Fruit fly (Drosophila melanogaster) whole organism, adult: ENCODE measurements around the gene CG43137.

Experiments
- CG11617 ChIP-seq: fragments of 200-800 bp; sonication (Bioruptor generic); optimal IDR thresholded peaks from 2 replicates; lab custom pipeline; 2017; ENCODE audit warnings: mild to moderate bottlenecking, missing biosample characterization, missing genetic modification reagents, missing genetic modification characterization
- CG14711 ChIP-seq: fragments of 200-800 bp; sonication (Bioruptor generic); optimal IDR thresholded peaks from 2 replicates; lab custom pipeline; 2018; ENCODE audit warnings: missing biosample characterization, mild to moderate bottlenecking, missing genetic modification characterization, moderate library complexity
- CG1620 ChIP-seq: fragments of 200-800 bp; sonication (Bioruptor generic); optimal IDR thresholded peaks from 2 replicates; lab custom pipeline; 2016; ENCODE audit warnings: missing biosample characterization, missing genetic modification characterization
- CG33017 ChIP-seq: fragments of 200-800 bp; sonication (Bioruptor generic); optimal IDR thresholded peaks from 2 replicates; lab custom pipeline; 2018; ENCODE audit warnings: missing biosample characterization, mild to moderate bottlenecking, missing genetic modification characterization, moderate library complexity
- CG5204 ChIP-seq: fragments of 200-800 bp; sonication (Bioruptor generic); optimal IDR thresholded peaks from 2 replicates; lab custom pipeline; 2016; ENCODE audit warnings: missing biosample characterization, missing genetic modification characterization
- CG7045 ChIP-seq: fragments of 200-800 bp; sonication (Bioruptor generic); optimal IDR thresholded peaks from 2 replicates; lab custom pipeline; 2017; ENCODE audit warnings: missing biosample characterization, mild to moderate bottlenecking, missing genetic modification characterization
- CG7101 ChIP-seq: fragments of 200-800 bp; sonication (Bioruptor generic); optimal IDR thresholded peaks from 2 replicates; lab custom pipeline; 2018; ENCODE audit warnings: missing biosample characterization, mild to moderate bottlenecking, missing genetic modification characterization, moderate library complexity
- Clk ChIP-seq: fragments of 200-800 bp; sonication (Bioruptor generic); optimal IDR thresholded peaks from 2 replicates; lab custom pipeline; 2017; ENCODE audit warnings: missing biosample characterization, missing genetic modification characterization
- Crg-1 ChIP-seq: fragments of 200-800 bp; sonication (Bioruptor generic); optimal IDR thresholded peaks from 2 replicates; lab custom pipeline; 2016; ENCODE audit warnings: missing biosample characterization, missing genetic modification characterization
- Hr96 ChIP-seq: fragments of 200-800 bp; sonication (Bioruptor generic); optimal IDR thresholded peaks from 2 replicates; lab custom pipeline; 2016; ENCODE audit warnings: missing biosample characterization, missing genetic modification characterization
- Mnt ChIP-seq: fragments of 200-800 bp; sonication (Bioruptor generic); optimal IDR thresholded peaks from 2 replicates; lab custom pipeline; 2016; ENCODE audit warnings: missing biosample characterization, mild to moderate bottlenecking, missing genetic modification characterization
- bab1 ChIP-seq: fragments of 200-800 bp; sonication (Bioruptor generic); optimal IDR thresholded peaks from 3 replicates; lab custom pipeline; 2019; ENCODE audit warnings: missing biosample characterization, mild to moderate bottlenecking, missing genetic modification characterization, moderate library complexity
- cic ChIP-seq: fragments of 200-800 bp; sonication (Bioruptor generic); optimal IDR thresholded peaks from 2 replicates; lab custom pipeline; 2017; ENCODE audit warnings: missing biosample characterization, mild to moderate bottlenecking, missing genetic modification characterization, moderate library complexity
- cnc ChIP-seq, 2 experiments: fragments of >200 bp; optimal IDR thresholded peaks; 2 replicates each; lab custom pipeline; 2017
- kay ChIP-seq: fragments of 200-800 bp; sonication (Bioruptor generic); peaks from one replicate; lab custom pipeline; 2016; ENCODE audit warnings: missing biosample characterization, missing genetic modification characterization, borderline replicate concordance
- ovo ChIP-seq: fragments of 200-800 bp; sonication (Bioruptor generic); optimal IDR thresholded peaks from 2 replicates; lab custom pipeline; 2016; ENCODE audit warnings: missing biosample characterization, missing genetic modification characterization
- pad ChIP-seq: fragments of 200-800 bp; sonication (Bioruptor generic); optimal IDR thresholded peaks from 3 replicates; lab custom pipeline; 2017; ENCODE audit warnings: missing biosample characterization, missing genetic modification characterization, mild to moderate bottlenecking, moderate library complexity, missing genetic modification reagents
- tj ChIP-seq: fragments of 200-800 bp; sonication (Bioruptor generic); optimal IDR thresholded peaks from 3 replicates; lab custom pipeline; 2017; ENCODE audit warnings: missing biosample characterization, mild to moderate bottlenecking, missing genetic modification characterization, moderate library complexity
- toe ChIP-seq: fragments of 200-800 bp; sonication (Bioruptor generic); optimal IDR thresholded peaks from 2 replicates; lab custom pipeline; 2016; ENCODE audit warnings: missing biosample characterization, missing genetic modification characterization

CG43137 gene

DNA sequence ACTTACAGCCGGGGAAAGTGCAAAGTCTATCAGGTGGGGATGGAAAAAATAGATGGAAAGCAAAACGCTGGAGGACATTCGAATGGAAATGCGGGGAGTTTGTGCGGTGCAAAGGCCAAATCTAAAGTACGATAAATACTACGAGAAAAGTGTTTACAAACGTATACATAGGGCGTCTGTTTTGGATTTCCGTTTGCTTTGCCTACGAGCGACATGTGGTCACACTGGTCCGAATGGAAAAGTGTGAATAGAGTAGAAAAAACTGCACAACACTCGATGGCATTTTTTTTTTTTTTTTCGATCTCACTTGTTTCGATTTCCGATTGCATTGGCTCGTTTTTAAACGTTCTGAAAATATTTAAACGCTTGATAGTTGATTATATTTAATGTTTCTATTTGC, 25.2 kb downstream of the CG43137 start:
- TF ChIP-seq Hr96 (no peak), CG5204 (GFP tag; lab: Kevin White, UChicago) (no peak), pad (GFP tag; lab: Kevin White, UChicago) (no peak), Clk (GFP tag; lab: Kevin White, UChicago) (no peak), CG11617 (GFP tag; lab: Kevin White, UChicago) (no peak), Mnt (GFP tag; lab: Kevin White, UChicago) (no peak)

DNA sequence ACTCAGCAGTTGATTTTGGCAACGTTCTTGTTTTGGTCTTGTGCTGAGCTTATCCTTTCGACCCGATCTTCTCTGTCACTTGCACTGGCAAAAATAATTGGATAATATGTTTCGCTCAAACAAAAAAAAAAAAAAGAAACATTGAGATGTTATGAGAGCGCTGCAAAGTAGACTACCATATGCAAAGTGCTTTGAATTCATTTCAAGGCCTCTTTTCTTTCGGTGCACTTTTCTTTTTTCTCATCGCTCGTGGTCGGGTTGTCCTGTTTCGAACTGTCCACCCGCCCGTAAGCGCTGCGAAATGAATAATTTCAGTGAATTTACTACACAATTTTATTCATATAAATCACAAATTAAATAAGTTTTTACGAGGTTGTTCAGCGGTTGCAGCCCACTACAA, 45.0 kb downstream of the CG43137 start:
- TF ChIP-seq cnc (optimal IDR thresholded peaks at IDR 0.05; lab: Kevin White, UChicago) (no peak), pad (GFP tag; lab: Kevin White, UChicago) (no peak), CG7045 (GFP tag; lab: Kevin White, UChicago) (no peak), CG11617 (GFP tag; lab: Kevin White, UChicago) (no peak), ovo (GFP tag; lab: Kevin White, UChicago) (no peak), Crg-1 (GFP tag; lab: Kevin White, UChicago) (no peak), Clk (GFP tag; lab: Kevin White, UChicago) (no peak), CG1620 (GFP tag; lab: Kevin White, UChicago) (no peak), bab1 (GFP tag; lab: Kevin White, UChicago) (no peak), CG5204 (GFP tag; lab: Kevin White, UChicago) (no peak), tj (no peak), cic (no peak), toe (GFP tag; lab: Kevin White, UChicago) (no peak), CG33017 (tag; lab: Kevin White, UChicago) (no peak), kay (no peak)

DNA sequence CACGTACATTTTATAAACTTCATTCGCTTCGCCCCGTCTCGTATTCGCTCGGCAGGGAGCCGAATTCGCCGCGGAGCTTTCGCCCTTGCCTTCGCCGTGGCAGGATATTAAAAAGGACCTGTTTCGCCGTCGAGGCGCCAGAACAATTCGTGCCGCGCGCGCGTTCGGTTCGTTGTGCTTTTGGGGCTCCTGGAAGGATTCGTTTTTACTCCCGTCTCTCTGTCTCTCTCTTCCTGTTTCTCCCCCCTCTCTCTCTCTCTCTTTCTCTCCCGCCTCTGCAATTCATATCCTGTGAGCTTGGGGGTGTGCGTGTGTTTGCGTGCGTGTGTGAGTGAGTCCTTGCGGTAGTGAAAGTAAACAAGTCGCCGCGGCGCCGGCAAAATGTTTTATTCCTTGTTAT, 46.5 kb downstream of the CG43137 start, which contains the start of gene CG15765:
Gene CG15765 (plus strand): TSS at position 132 of the 400 bp plus-strand sequence.
- TF ChIP-seq CG14711 (no peak), tj (no peak), CG11617 (GFP tag; lab: Kevin White, UChicago) (no peak), toe (GFP tag; lab: Kevin White, UChicago) (no peak), cnc (optimal IDR thresholded peaks at IDR 0.05; lab: Kevin White, UChicago) (no peak), Hr96 (no peak), CG5204 (GFP tag; lab: Kevin White, UChicago) (no peak), ovo (GFP tag; lab: Kevin White, UChicago) (no peak), CG7045 (GFP tag; lab: Kevin White, UChicago) (no peak), CG33017 (tag; lab: Kevin White, UChicago) (no peak), Crg-1 (GFP tag; lab: Kevin White, UChicago) (no peak), pad (GFP tag; lab: Kevin White, UChicago) (no peak), bab1 (GFP tag; lab: Kevin White, UChicago) (no peak), kay (no peak), cic (no peak), Mnt (GFP tag; lab: Kevin White, UChicago) (no peak)

DNA sequence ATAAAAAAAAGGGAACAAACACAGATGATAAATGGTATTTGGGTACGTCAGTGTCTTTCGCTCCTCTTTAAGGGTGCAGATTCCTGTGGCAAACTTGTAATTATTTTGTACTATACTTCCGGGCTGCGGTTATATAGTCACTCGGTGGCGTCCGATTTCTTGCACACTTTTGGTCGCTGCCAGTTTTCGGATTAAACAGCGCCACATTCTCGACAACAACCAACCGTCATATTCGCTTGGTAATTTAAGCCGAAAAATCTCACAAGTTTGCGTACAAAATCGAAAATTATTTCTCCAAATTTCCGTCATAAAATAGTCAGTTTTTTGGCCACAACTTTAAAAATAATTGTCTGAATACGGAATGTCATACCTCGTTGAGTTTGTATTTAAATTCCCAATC, 47.8 kb downstream of the CG43137 start:
- no peak for TF ChIP-seq pad (GFP tag; lab: Kevin White, UChicago)
- no peak for TF ChIP-seq bab1 (GFP tag; lab: Kevin White, UChicago)
- no peak for TF ChIP-seq Crg-1 (GFP tag; lab: Kevin White, UChicago)
- no peak for TF ChIP-seq CG7045 (GFP tag; lab: Kevin White, UChicago)
- TF ChIP-seq Mnt (GFP tag; lab: Kevin White, UChicago) = no peak
- no peak for TF ChIP-seq tj
- TF ChIP-seq toe (GFP tag; lab: Kevin White, UChicago) = no peak
- no peak for TF ChIP-seq CG7101
- no peak for TF ChIP-seq Clk (GFP tag; lab: Kevin White, UChicago)
- no peak for TF ChIP-seq CG11617 (GFP tag; lab: Kevin White, UChicago)
- TF ChIP-seq kay = no peak
- no peak for TF ChIP-seq cic
- TF ChIP-seq CG14711 = no peak

DNA sequence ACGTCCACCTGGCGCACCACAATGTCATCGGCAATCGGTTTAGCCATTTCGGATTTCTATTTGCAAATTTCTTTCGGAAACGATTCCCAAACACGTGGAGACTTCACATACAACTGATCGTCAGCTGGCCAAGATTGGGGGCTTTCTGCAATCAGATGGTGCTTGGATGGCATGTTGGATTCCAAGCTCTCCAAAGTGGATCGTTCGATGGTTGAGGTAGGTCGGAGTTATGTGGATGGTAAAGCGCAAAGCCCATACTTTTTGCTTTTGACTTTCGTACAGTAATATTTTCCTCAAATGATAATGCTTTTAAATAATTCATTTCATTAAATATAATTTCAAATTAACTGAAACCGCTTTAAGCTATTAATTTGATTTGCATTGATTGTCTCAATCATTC, 49.2 kb downstream of the CG43137 start, which contains the start of gene AgmNAT:
Gene AgmNAT (minus strand): TSS at position 101 of the 400 bp plus-strand sequence.
- no peak for TF ChIP-seq CG14711
- peak; percentile 45 for TF ChIP-seq Mnt (GFP tag; lab: Kevin White, UChicago)
